Worm (Caenorhabditis elegans) whole organism, young adult: ENCODE results near the gene gid-2.

Experiments
- athp-1 ChIP-seq: sonication (generic microtip); optimal IDR thresholded peaks from 2 replicates; lab custom pipeline; 2017; ENCODE audit warnings: mild to moderate bottlenecking, missing genetic modification characterization, missing compliant biosample characterization
- ceh-79 ChIP-seq: sonication (generic microtip); optimal IDR thresholded peaks from 2 replicates; lab custom pipeline; 2017; ENCODE audit warnings: mild to moderate bottlenecking, missing genetic modification characterization, missing compliant biosample characterization
- ets-4 ChIP-seq: fragments of 200-800 bp; sonication (Bioruptor generic); optimal IDR thresholded peaks from 2 replicates; lab custom pipeline; 2018; ENCODE audit warnings: mild to moderate bottlenecking, missing genetic modification characterization, missing compliant biosample characterization
- pha-4 ChIP-seq: fragments of 150-350 bp; sonication (generic microtip); optimal IDR thresholded peaks from 2 replicates; lab custom pipeline; 2014; ENCODE audit warnings: missing biosample characterization, missing genetic modification reagents, missing genetic modification characterization
- unc-130 ChIP-seq: sonication (generic microtip); optimal IDR thresholded peaks from 2 replicates; lab custom pipeline; 2016; ENCODE audit warnings: missing genetic modification reagents, missing genetic modification characterization, missing compliant biosample characterization

DNA sequence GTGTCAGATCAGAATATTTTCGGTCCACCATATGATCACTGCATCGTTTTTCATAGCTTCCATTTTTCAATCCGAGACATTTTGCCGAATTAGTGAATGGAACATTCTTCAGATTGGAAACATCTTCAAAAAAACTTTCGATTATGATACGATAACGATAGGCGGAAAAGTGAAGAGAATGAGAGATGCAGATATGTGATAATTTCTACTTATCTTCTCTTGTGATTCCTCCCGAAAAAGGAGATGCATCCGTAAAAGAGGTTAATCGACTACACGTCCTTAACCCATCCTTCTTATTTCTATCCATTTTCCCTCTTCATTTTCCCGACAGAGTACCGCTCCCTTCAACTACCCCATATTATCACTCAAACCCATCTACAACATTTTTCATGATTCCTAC, 44.3 kb upstream of the gid-2 start, which contains the start of gene K02E10.4:
- TF ChIP-seq pha-4 (no peak), unc-130 (GFP tag; lab: Kevin White, UChicago) (no peak), ceh-79 (tag; lab: Kevin White, UChicago) (no peak), athp-1 (tag; lab: Kevin White, UChicago) (no peak), ets-4 (no peak)
